Worm (Caenorhabditis elegans) whole organism, late embryonic: ENCODE results near the gene bub-3.

ENCODE experiments used
- F13H6.1 ChIP-seq: sonication (generic microtip); optimal IDR thresholded peaks from 2 replicates; lab custom pipeline; 2016; ENCODE audit warnings: missing genetic modification characterization, missing compliant biosample characterization
- ama-1 ChIP-seq: fragments of 150-350 bp; optimal IDR thresholded peaks from 2 replicates; lab custom pipeline; 2014
- ceh-22 ChIP-seq: sonication (generic microtip); optimal IDR thresholded peaks from 2 replicates; lab custom pipeline; 2017; ENCODE audit warnings: missing biosample characterization, missing genetic modification characterization
- ceh-24 ChIP-seq: sonication (generic microtip); optimal IDR thresholded peaks from 2 replicates; lab custom pipeline; 2016; ENCODE audit warnings: mild to moderate bottlenecking, missing genetic modification characterization, missing compliant biosample characterization
- ceh-45 ChIP-seq: fragments of 200-800 bp; sonication (Bioruptor generic); IDR thresholded peaks from 2 replicates; pipeline ENCODE4 v1.3.6; 2022; ENCODE audit warnings: missing genetic modification reagents, missing genetic modification characterization, missing compliant biosample characterization
- che-1 ChIP-seq: sonication (generic microtip); optimal IDR thresholded peaks from 2 replicates; lab custom pipeline; 2016; ENCODE audit warnings: mild to moderate bottlenecking, missing genetic modification characterization, missing compliant biosample characterization
- dve-1 ChIP-seq: sonication (generic microtip); optimal IDR thresholded peaks from 2 replicates; lab custom pipeline; 2017; ENCODE audit warnings: antibody characterized with exemption, mild to moderate bottlenecking, missing genetic modification characterization, missing compliant biosample characterization
- fkh-10 ChIP-seq: fragments of 150-350 bp; optimal IDR thresholded peaks from 2 replicates; lab custom pipeline; 2014; ENCODE audit warnings: missing biosample characterization, missing genetic modification reagents, missing genetic modification characterization
- fkh-6 ChIP-seq: sonication (generic microtip); optimal IDR thresholded peaks from 2 replicates; lab custom pipeline; 2016; ENCODE audit warnings: missing genetic modification characterization, missing compliant biosample characterization
- hlh-15 ChIP-seq: sonication (generic microtip); optimal IDR thresholded peaks from 2 replicates; lab custom pipeline; 2016; ENCODE audit warnings: missing genetic modification characterization, missing compliant biosample characterization
- hlh-8 ChIP-seq: sonication (generic microtip); optimal IDR thresholded peaks from 2 replicates; lab custom pipeline; 2016; ENCODE audit warnings: missing genotype, missing genetic modification characterization, missing compliant biosample characterization
- lin-11 ChIP-seq: fragments of 200-800 bp; sonication (Bioruptor generic); optimal IDR thresholded peaks from 2 replicates; lab custom pipeline; 2018; ENCODE audit warnings: mild to moderate bottlenecking, missing genetic modification characterization, missing compliant biosample characterization
- madf-2 ChIP-seq: sonication (generic microtip); optimal IDR thresholded peaks from 2 replicates; lab custom pipeline; 2017; ENCODE audit warnings: missing genetic modification characterization, missing compliant biosample characterization
- nfya-1 ChIP-seq: sonication (generic microtip); optimal IDR thresholded peaks from 2 replicates; lab custom pipeline; 2017; ENCODE audit warnings: missing genetic modification characterization, mild to moderate bottlenecking, missing compliant biosample characterization, antibody characterized with exemption, moderate library complexity
- nhr-11 ChIP-seq: fragments of 150-350 bp; optimal IDR thresholded peaks from 2 replicates; lab custom pipeline; 2014; ENCODE audit warnings: missing biosample characterization, missing genetic modification characterization
- nhr-232 ChIP-seq: sonication (generic microtip); optimal IDR thresholded peaks from 2 replicates; lab custom pipeline; 2016; ENCODE audit warnings: missing genetic modification characterization, missing compliant biosample characterization
- pag-3 ChIP-seq: sonication (generic microtip); optimal IDR thresholded peaks from 2 replicates; lab custom pipeline; 2016; ENCODE audit warnings: missing compliant biosample characterization, missing genetic modification characterization, borderline replicate concordance
- pax-1 ChIP-seq: fragments of 150-350 bp; optimal IDR thresholded peaks from 2 replicates; lab custom pipeline; 2014; ENCODE audit warnings: missing biosample characterization, missing genetic modification characterization
- pqm-1 ChIP-seq: sonication (generic microtip); optimal IDR thresholded peaks from 2 replicates; lab custom pipeline; 2016; ENCODE audit warnings: missing genetic modification characterization, missing compliant biosample characterization
- pros-1 ChIP-seq: fragments of 150-350 bp; optimal IDR thresholded peaks from 2 replicates; lab custom pipeline; 2014; ENCODE audit warnings: missing biosample characterization, missing genetic modification reagents, missing genetic modification characterization
- sdc-2 ChIP-seq: sonication (generic microtip); optimal IDR thresholded peaks from 2 replicates; lab custom pipeline; 2016; ENCODE audit warnings: missing genotype, missing genetic modification characterization, missing compliant biosample characterization
- sox-4 ChIP-seq: sonication (generic microtip); optimal IDR thresholded peaks from 2 replicates; lab custom pipeline; 2017; ENCODE audit warnings: mild to moderate bottlenecking, missing genetic modification characterization, inconsistent platforms, missing compliant biosample characterization
- syd-9 ChIP-seq: sonication (generic microtip); optimal IDR thresholded peaks from 2 replicates; lab custom pipeline; 2016; ENCODE audit warnings: mild to moderate bottlenecking, missing genetic modification characterization, moderate library complexity, missing compliant biosample characterization
- tbx-2 ChIP-seq: sonication (generic microtip); optimal IDR thresholded peaks from 2 replicates; lab custom pipeline; 2016; ENCODE audit warnings: missing genetic modification characterization, missing compliant biosample characterization
- tbx-7 ChIP-seq: sonication (generic microtip); optimal IDR thresholded peaks from 2 replicates; lab custom pipeline; 2016; ENCODE audit warnings: missing genotype, missing genetic modification characterization, missing compliant biosample characterization
- unc-3 ChIP-seq, 2 experiments: fragments of 200-800 bp in 1 of 2; sonication (Bioruptor generic) in 1 of 2; sonication (generic microtip) in 1 of 2; conservative IDR thresholded peaks in 1 of 2; optimal IDR thresholded peaks in 1 of 2; 2 replicates each; pipeline versions ENCODE4 v1.3.6 to Lab custom; 2016 to 2022; ENCODE audit warnings: missing compliant biosample characterization in 2 of 2, missing genetic modification characterization in 2 of 2, missing genetic modification reagents in 1 of 2
- unc-55 ChIP-seq: sonication (generic microtip); optimal IDR thresholded peaks from 2 replicates; lab custom pipeline; 2017; ENCODE audit warnings: missing biosample characterization, missing genetic modification reagents, missing genetic modification characterization
- unc-86 ChIP-seq: sonication (generic microtip); optimal IDR thresholded peaks from 2 replicates; lab custom pipeline; 2016; ENCODE audit warnings: missing genetic modification characterization, missing compliant biosample characterization
- zip-5 ChIP-seq: sonication (generic microtip); optimal IDR thresholded peaks from 2 replicates; lab custom pipeline; 2016; ENCODE audit warnings: missing genetic modification characterization, missing compliant biosample characterization
- ztf-16 ChIP-seq: sonication (generic microtip); optimal IDR thresholded peaks from 2 replicates; lab custom pipeline; 2017; ENCODE audit warnings: missing genetic modification characterization, missing compliant biosample characterization

The bub-3 gene

DNA sequence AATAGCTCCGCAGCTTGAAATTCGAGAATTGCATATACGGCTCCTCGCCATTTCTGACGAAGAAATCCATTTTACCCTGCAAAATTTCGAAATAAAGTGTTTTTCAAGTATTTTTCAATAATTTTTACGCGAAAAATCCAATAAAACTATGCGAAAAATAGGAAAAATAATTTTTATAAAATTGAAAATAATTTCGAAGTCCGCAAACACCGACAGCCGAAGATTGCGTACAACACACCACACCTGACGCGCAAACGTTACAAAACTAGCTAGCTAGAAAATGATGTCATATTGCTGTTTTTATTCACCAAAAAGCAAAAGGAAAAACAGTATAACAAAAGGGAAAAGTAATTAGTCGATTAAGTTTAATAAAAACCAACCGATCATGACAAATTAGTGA lies 31.1 kb upstream of the bub-3 start, which contains the start of gene rpoa-1:
rpoa-1 (minus strand) TSS at position 84 of the 400 bp plus-strand sequence.
- TF ChIP-seq nfya-1 (tag; lab: Kevin White, UChicago) (peak; percentile 11), pqm-1 (tag; lab: Kevin White, UChicago) (no peak)

DNA sequence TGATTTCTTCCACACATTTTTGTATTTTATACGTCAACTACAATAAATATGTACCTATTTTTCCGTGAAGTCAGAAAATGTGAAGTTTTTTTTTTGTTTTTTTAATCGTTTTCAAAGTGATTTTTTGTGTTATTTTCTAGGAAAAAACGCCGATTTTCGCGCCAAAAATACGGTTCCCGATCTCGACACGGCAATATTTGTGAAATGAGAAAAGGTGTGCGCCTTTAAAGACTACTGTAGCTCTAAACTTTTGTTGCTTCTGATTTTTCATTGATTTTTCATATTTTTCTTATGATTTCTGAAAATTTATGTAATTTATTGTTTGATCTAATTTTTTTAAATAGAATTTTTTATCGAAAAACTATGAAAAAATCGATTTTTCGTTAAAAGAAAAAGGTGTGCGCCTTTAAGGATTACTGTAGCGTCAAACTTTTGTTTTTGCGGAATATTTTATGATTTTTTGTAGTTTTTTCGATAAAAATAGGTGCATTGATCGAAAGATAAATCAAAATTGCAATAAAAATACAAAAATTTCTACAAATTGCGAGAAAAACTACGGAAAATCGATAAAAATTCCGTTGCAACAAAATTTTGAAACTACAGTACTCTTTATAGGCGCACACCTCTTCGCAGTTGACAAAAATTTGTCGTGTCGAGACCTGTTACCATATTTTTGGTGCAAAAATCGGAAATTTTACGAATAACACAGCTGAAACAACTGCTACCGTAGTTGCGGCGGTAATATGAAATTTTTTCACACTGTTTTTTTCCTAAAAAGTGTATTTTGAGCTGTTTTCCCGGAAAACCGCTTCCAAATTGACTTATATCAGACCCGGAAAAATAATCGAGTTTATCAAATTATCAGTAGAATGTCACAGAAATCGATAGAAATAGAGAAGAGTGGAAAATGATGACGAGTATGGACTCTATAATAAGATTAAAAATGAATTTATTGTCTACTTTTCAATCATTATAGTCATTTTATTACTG lies 30.2 kb upstream of the bub-3 start, which contains the start of gene kqt-3:
kqt-3 (plus strand) TSS at position 940 of the 990 bp plus-strand sequence.
- TF ChIP-seq lin-11 (no peak), pros-1 (no peak), sox-4 (tag; lab: Kevin White, UChicago) (no peak), syd-9 (no peak), ceh-22 (tag; lab: Kevin White, UChicago) (no peak), fkh-6 (tag; lab: Kevin White, UChicago) (no peak), madf-2 (tag; lab: Kevin White, UChicago) (no peak), hlh-15 (no peak), pax-1 (tag; lab: Kevin White, UChicago) (no peak), nfya-1 (tag; lab: Kevin White, UChicago) (no peak), nhr-232 (tag; lab: Kevin White, UChicago) (no peak), zip-5 (tag; lab: Kevin White, UChicago) (no peak), sdc-2 (tag; lab: Kevin White, UChicago) (no peak), pag-3 (no peak)

DNA sequence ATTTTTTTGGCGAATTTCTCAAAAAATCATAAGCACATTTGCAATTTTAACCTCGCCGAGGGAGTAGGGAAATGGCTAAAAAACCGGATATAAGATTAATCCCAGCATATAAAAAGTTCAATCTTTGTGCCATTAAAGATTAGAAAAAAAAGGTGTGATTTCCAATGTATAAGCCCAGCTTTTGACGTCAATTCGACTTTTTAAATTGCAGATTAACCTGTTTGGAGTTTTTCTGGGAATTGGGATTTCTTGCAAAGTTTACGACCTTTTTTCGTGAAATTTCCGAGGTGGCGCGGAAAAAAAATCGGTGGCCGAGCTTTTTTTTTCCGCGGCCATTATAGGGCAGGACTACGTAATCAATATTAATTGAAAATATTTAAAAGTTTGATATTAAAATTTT lies 28.2 kb upstream of the bub-3 start:
- TF ChIP-seq fkh-10 (GFP tag; lab: Kevin White, UChicago) (no peak), che-1 (tag; lab: Kevin White, UChicago) (no peak)

DNA sequence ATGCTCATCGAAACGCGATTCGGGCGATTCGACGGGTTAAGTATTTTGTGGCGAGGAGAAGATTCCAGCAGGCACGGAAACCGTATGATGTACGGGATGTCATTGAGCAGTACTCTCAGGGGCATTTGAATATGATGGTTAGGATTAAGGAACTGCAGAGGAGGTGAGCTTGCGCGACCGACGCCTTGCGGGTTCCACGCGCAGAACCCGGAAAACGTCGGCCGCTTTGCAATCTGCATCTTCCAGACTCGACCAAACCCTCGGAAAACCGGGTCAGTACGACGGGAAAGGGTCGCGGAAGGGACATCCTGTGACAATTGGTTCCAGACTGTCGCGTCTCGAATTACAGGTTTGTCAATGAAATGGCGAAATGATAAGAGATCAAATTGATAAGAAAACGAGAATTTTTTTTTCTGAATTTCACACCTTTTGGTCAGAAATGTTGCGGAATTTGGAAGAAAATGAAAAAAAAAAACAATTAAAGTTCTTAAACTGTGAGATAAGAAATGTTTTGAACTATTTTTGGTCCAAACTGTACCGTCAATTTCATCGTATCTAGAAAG lies 14.3 kb upstream of the bub-3 start:
- TF ChIP-seq tbx-2 (tag; lab: Kevin White, UChicago) (no peak), unc-55 (GFP tag; lab: Kevin White, UChicago) (no peak), unc-86 (tag; lab: Kevin White, UChicago) (no peak), ceh-45 (GFP tag; lab: Robert Waterston, UW) (no peak), nhr-11 (no peak)

DNA sequence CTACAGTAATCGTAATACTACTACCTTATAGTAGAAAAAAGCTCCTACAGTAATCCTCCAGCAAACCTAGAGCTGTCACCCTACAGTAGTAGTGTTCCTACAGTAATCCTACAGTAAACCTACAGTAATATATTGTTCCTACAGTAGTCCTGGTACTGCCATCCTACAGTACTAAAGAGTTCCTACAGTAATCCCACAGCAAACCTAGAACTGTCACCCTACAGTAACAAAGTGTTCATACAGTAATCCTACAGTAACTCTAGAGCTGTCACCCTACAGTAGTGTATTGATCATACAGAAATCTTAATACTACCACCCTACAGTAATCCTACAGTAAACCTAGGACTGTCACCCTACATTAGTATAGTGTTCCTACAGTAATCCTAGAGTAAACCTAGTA lies 12.6 kb upstream of the bub-3 start:
- no peak for TF ChIP-seq unc-86 (tag; lab: Kevin White, UChicago)
- TF ChIP-seq hlh-8 (tag; lab: Kevin White, UChicago), result no peak
- TF ChIP-seq tbx-2 (tag; lab: Kevin White, UChicago), result no peak

DNA sequence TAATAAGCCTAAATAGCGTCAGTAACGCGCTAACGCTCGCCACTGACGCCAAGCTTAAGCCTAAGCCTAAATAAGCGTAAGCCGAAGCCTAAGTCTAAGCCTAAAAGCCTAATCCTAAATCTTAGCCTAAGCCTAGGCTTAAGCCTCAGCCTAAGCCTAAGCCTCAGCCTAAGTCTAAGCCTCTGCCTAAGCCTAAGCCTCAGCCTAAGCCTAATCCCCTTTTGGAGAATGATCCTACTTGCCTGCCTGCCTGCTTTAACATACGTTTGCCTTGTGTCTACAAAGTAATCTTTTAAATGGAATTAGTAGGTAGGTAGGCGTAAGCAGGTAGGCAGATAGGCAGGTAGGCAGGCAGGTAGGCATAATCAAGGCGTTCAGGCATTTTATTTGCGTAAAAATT lies 10.5 kb upstream of the bub-3 start:
- TF ChIP-seq dve-1 (tag; lab: Kevin White, UChicago) (peak; percentile 85), fkh-10 (GFP tag; lab: Kevin White, UChicago) (no peak), syd-9 (no peak), tbx-7 (no peak), pag-3 (no peak), ztf-16 (tag; lab: Kevin White, UChicago) (no peak), ceh-24 (tag; lab: Kevin White, UChicago) (no peak), nhr-11 (no peak)
- TF ChIP-seq, all 69 proteins: peak for 1

DNA sequence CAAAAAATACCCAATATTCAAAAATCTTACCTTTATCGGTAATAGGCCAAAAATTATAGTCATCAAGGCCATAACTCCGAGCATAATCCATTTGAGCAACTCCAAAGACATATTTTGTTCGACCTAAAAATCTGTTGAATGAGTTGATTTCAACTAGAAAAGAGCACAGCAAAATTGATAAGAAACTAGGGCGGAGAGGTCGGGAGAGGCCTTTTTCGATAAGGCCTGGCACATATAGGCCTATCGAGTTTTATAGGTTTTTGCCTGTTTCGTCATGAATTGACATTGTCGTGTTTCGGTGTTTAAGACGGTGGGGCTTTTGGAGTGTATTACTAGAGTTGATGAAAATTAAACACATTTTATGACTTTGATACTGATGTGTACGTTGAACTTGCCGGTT lies 10.1 kb upstream of the bub-3 start, which contains the start of gene zipt-2.3:
zipt-2.3 (minus strand) TSS at position 147 of the 400 bp plus-strand sequence.
- TF ChIP-seq unc-3 (GFP tag; conservative IDR thresholded peaks at IDR 0.05; lab: Robert Waterston, UW) (no peak), unc-3 (tag; optimal IDR thresholded peaks at IDR 0.05; lab: Kevin White, UChicago) (no peak), hlh-15 (no peak), ama-1 (lab: Kevin White, UChicago) (no peak), pqm-1 (tag; lab: Kevin White, UChicago) (no peak), fkh-6 (tag; lab: Kevin White, UChicago) (no peak), F13H6.1 (no peak), ceh-45 (GFP tag; lab: Robert Waterston, UW) (no peak)
